Fruit fly (Drosophila melanogaster) whole organism, embryonic: ENCODE measurements around the gene CG32318.

ENCODE experiments used
- Aef1 ChIP-seq: fragments of 200-800 bp; sonication (Bioruptor generic); IDR thresholded peaks from 3 replicates; pipeline ENCODE4 v1.3.6; 2022; ENCODE audit warnings: missing biosample characterization, missing genetic modification characterization
- Atf3 ChIP-seq: fragments of 200-800 bp; sonication (Bioruptor generic); optimal IDR thresholded peaks from 3 replicates; lab custom pipeline; 2016; ENCODE audit warnings: missing biosample characterization, missing genetic modification characterization
- Atf6 ChIP-seq: fragments of 200-800 bp; sonication (Bioruptor generic); IDR thresholded peaks from 2 replicates; pipeline ENCODE4 v1.3.6; 2022; ENCODE audit warnings: missing biosample characterization, missing genetic modification characterization
- CG10267 ChIP-seq: fragments of 200-800 bp; sonication (Bioruptor generic); optimal IDR thresholded peaks from 2 replicates; lab custom pipeline; 2018; ENCODE audit warnings: missing biosample characterization, mild to moderate bottlenecking, missing genetic modification characterization, moderate library complexity
- CG10462 ChIP-seq: fragments of 200-800 bp; sonication (Bioruptor generic); optimal IDR thresholded peaks from 2 replicates; lab custom pipeline; 2016; ENCODE audit warnings: missing biosample characterization, missing genetic modification characterization
- CG10543 ChIP-seq: fragments of 200-800 bp; sonication (Bioruptor generic); optimal IDR thresholded peaks from 3 replicates; lab custom pipeline; 2017; ENCODE audit warnings: missing biosample characterization, mild to moderate bottlenecking, missing genetic modification characterization, moderate library complexity
- CG10979 ChIP-seq: fragments of 200-800 bp; sonication (Bioruptor generic); optimal IDR thresholded peaks from 2 replicates; lab custom pipeline; 2018; ENCODE audit warnings: missing biosample characterization, mild to moderate bottlenecking, missing genetic modification characterization, moderate library complexity
- CG11696 ChIP-seq: fragments of 200-800 bp; sonication (Bioruptor generic); IDR thresholded peaks from 2 replicates; pipeline ENCODE4 v1.3.6; 2022; ENCODE audit warnings: missing biosample characterization, missing genetic modification characterization
- CG14014 ChIP-seq: fragments of 200-800 bp; sonication (Bioruptor generic); IDR thresholded peaks from 2 replicates; pipeline ENCODE4 v1.3.6; 2022; ENCODE audit warnings: missing biosample characterization, missing genetic modification characterization
- CG14667 ChIP-seq: fragments of 200-800 bp; sonication (Bioruptor generic); IDR thresholded peaks from 2 replicates; pipeline ENCODE4 v1.3.6; 2022; ENCODE audit warnings: missing biosample characterization, missing genetic modification characterization
- CG1647 ChIP-seq: fragments of 200-800 bp; sonication (Bioruptor generic); optimal IDR thresholded peaks from 3 replicates; lab custom pipeline; 2016; ENCODE audit warnings: missing biosample characterization, missing genetic modification characterization
- CG17361 ChIP-seq: fragments of 200-800 bp; sonication (Bioruptor generic); IDR thresholded peaks from 3 replicates; pipeline ENCODE4 v1.3.6; 2022; ENCODE audit warnings: missing biosample characterization, missing genetic modification characterization
- CG2116 ChIP-seq: fragments of 200-800 bp; sonication (Bioruptor generic); optimal IDR thresholded peaks from 3 replicates; lab custom pipeline; 2018; ENCODE audit warnings: missing biosample characterization, mild to moderate bottlenecking, missing genetic modification characterization
- CG2120 ChIP-seq: fragments of 200-800 bp; sonication (Bioruptor generic); optimal IDR thresholded peaks from 3 replicates; lab custom pipeline; 2016; ENCODE audit warnings: missing biosample characterization, missing genetic modification characterization
- CG2129 ChIP-seq: fragments of 200-800 bp; sonication (Bioruptor generic); IDR thresholded peaks from 2 replicates; pipeline ENCODE4 v1.3.6; 2022; ENCODE audit warnings: missing biosample characterization, missing genetic modification characterization; ENCODE audit not compliant: partially characterized antibody
- CG2889 ChIP-seq: fragments of 200-800 bp; sonication (Bioruptor generic); IDR thresholded peaks from 3 replicates; pipeline ENCODE4 v1.3.6; 2022; ENCODE audit warnings: missing biosample characterization, missing genetic modification characterization
- CG3065 ChIP-seq: fragments of 200-800 bp; sonication (Bioruptor generic); optimal IDR thresholded peaks from 2 replicates; lab custom pipeline; 2016; ENCODE audit warnings: missing biosample characterization, missing genetic modification characterization
- CG31388 ChIP-seq: fragments of 200-800 bp; sonication (Bioruptor generic); optimal IDR thresholded peaks from 2 replicates; lab custom pipeline; 2016; ENCODE audit warnings: missing biosample characterization, missing genetic modification characterization
- CG4424 ChIP-seq: fragments of 200-800 bp; sonication (Bioruptor generic); optimal IDR thresholded peaks from 3 replicates; lab custom pipeline; 2016; ENCODE audit warnings: missing biosample characterization, missing genetic modification characterization
- CG6791 ChIP-seq: fragments of 200-800 bp; sonication (Bioruptor generic); IDR thresholded peaks from 3 replicates; pipeline ENCODE4 v1.3.6; 2022; ENCODE audit warnings: missing biosample characterization, missing genetic modification characterization; ENCODE audit not compliant: partially characterized antibody
- H15 ChIP-seq: fragments of 200-800 bp; sonication (Bioruptor generic); IDR thresholded peaks from 3 replicates; pipeline ENCODE4 v1.3.6; 2022; ENCODE audit warnings: missing biosample characterization, missing genetic modification characterization
- Hand ChIP-seq: fragments of 200-800 bp; sonication (Bioruptor generic); optimal IDR thresholded peaks from 2 replicates; lab custom pipeline; 2017; ENCODE audit warnings: mild to moderate bottlenecking, missing biosample characterization, missing genetic modification reagents, missing genetic modification characterization
- Hey ChIP-seq: fragments of 200-800 bp; sonication (Bioruptor generic); optimal IDR thresholded peaks from 3 replicates; lab custom pipeline; 2018; ENCODE audit warnings: missing biosample characterization, mild to moderate bottlenecking, missing genetic modification characterization
- Hr39 ChIP-seq: fragments of >200 bp; optimal IDR thresholded peaks from 2 replicates; lab custom pipeline; 2017
- Lhr ChIP-seq: fragments of 200-800 bp; sonication (Bioruptor generic); optimal IDR thresholded peaks from 3 replicates; lab custom pipeline; 2017; ENCODE audit warnings: mild to moderate bottlenecking, missing biosample characterization, missing genetic modification reagents, missing genetic modification characterization
- MTF-1 ChIP-seq: fragments of 200-800 bp; sonication (Bioruptor generic); optimal IDR thresholded peaks from 2 replicates; lab custom pipeline; 2018; ENCODE audit warnings: missing biosample characterization, mild to moderate bottlenecking, missing genetic modification characterization, borderline replicate concordance
- Oli ChIP-seq: fragments of 200-800 bp; sonication (Bioruptor generic); optimal IDR thresholded peaks from 2 replicates; lab custom pipeline; 2018; ENCODE audit warnings: missing biosample characterization, mild to moderate bottlenecking, missing genetic modification characterization, moderate library complexity
- Spps ChIP-seq: fragments of 200-800 bp; sonication (Bioruptor generic); optimal IDR thresholded peaks from 2 replicates; lab custom pipeline; 2018; ENCODE audit warnings: missing biosample characterization, mild to moderate bottlenecking, missing genetic modification characterization
- Sry-β ChIP-seq: fragments of 200-800 bp; sonication (Bioruptor generic); optimal IDR thresholded peaks from 2 replicates; lab custom pipeline; 2018; ENCODE audit warnings: missing biosample characterization, mild to moderate bottlenecking, missing genetic modification characterization, moderate library complexity
- bcd ChIP-seq: fragments of 200-800 bp; sonication (Bioruptor generic); optimal IDR thresholded peaks from 2 replicates; lab custom pipeline; 2017; ENCODE audit warnings: missing biosample characterization, mild to moderate bottlenecking, missing genetic modification characterization
- bowl ChIP-seq: fragments of 200-800 bp; sonication (Bioruptor generic); IDR thresholded peaks from 2 replicates; pipeline ENCODE4 v1.3.6; 2022; ENCODE audit warnings: missing biosample characterization, missing genetic modification characterization
- chm ChIP-seq: fragments of 200-800 bp; sonication (Bioruptor generic); IDR thresholded peaks from 2 replicates; pipeline ENCODE4 v1.3.6; 2022; ENCODE audit warnings: missing biosample characterization, missing genetic modification characterization
- ci ChIP-seq: fragments of 200-800 bp; sonication (Bioruptor generic); IDR thresholded peaks from 3 replicates; pipeline ENCODE4 v1.3.6; 2022; ENCODE audit warnings: missing biosample characterization, missing genetic modification characterization
- exex ChIP-seq: fragments of 200-800 bp; sonication (Bioruptor generic); optimal IDR thresholded peaks from 4 replicates; lab custom pipeline; 2018; ENCODE audit warnings: missing biosample characterization, mild to moderate bottlenecking, missing genetic modification characterization, moderate library complexity
- fd3F ChIP-seq: fragments of 200-800 bp; sonication (Bioruptor generic); optimal IDR thresholded peaks from 2 replicates; lab custom pipeline; 2018; ENCODE audit warnings: missing biosample characterization, mild to moderate bottlenecking, missing genetic modification characterization, moderate library complexity
- fru ChIP-seq: fragments of >200 bp; optimal IDR thresholded peaks from 2 replicates; lab custom pipeline; 2017
- fu2 ChIP-seq: fragments of 200-800 bp; sonication (Bioruptor generic); optimal IDR thresholded peaks from 2 replicates; lab custom pipeline; 2016; ENCODE audit warnings: missing biosample characterization, missing genetic modification characterization
- gcm ChIP-seq: fragments of 200-800 bp; sonication (Bioruptor generic); optimal IDR thresholded peaks from 2 replicates; lab custom pipeline; 2019; ENCODE audit warnings: missing biosample characterization, mild to moderate bottlenecking, missing genetic modification characterization, moderate library complexity
- hb ChIP-seq: fragments of 200-800 bp; sonication (Bioruptor generic); IDR thresholded peaks from 3 replicates; pipeline ENCODE4 v1.3.6; 2022; ENCODE audit warnings: missing biosample characterization, missing genetic modification characterization; ENCODE audit not compliant: partially characterized antibody
- hbn ChIP-seq: fragments of 200-800 bp; sonication (Bioruptor generic); IDR thresholded peaks from 2 replicates; pipeline ENCODE4 v1.3.6; 2022; ENCODE audit warnings: missing biosample characterization, missing genetic modification characterization; ENCODE audit not compliant: partially characterized antibody
- inv ChIP-seq: fragments of 200-800 bp; sonication (Bioruptor generic); IDR thresholded peaks from 2 replicates; pipeline ENCODE4 v1.3.6; 2022; ENCODE audit warnings: missing biosample characterization, missing genetic modification characterization; ENCODE audit not compliant: partially characterized antibody
- lbe ChIP-seq: fragments of 200-800 bp; sonication (Bioruptor generic); optimal IDR thresholded peaks from 2 replicates; lab custom pipeline; 2016; ENCODE audit warnings: missing biosample characterization, mild to moderate bottlenecking, missing genetic modification characterization
- lov ChIP-seq, 2 experiments: fragments of 200-800 bp in 1 of 2; fragments of >200 bp in 1 of 2; sonication (Bioruptor generic) in 1 of 2; IDR thresholded peaks in 1 of 2; optimal IDR thresholded peaks in 1 of 2; 2 replicates in 1 of 2; 3 replicates in 1 of 2; pipeline versions ENCODE4 v1.3.6 to Lab custom; 2017 to 2022; ENCODE audit warnings: missing biosample characterization in 1 of 2, missing genetic modification characterization in 1 of 2
- odd ChIP-seq: fragments of 200-800 bp; sonication (Bioruptor generic); optimal IDR thresholded peaks from 2 replicates; lab custom pipeline; 2017; ENCODE audit warnings: missing biosample characterization, mild to moderate bottlenecking, missing genetic modification characterization
- phol ChIP-seq: fragments of 200-800 bp; sonication (Bioruptor generic); optimal IDR thresholded peaks from 3 replicates; lab custom pipeline; 2018; ENCODE audit warnings: missing biosample characterization, mild to moderate bottlenecking, missing genetic modification characterization, moderate library complexity
- pita ChIP-seq: fragments of 200-800 bp; sonication (Bioruptor generic); optimal IDR thresholded peaks from 2 replicates; lab custom pipeline; 2017; ENCODE audit warnings: missing biosample characterization, mild to moderate bottlenecking, missing genetic modification characterization
- sisA ChIP-seq: fragments of 200-800 bp; sonication (Bioruptor generic); IDR thresholded peaks from 2 replicates; pipeline ENCODE4 v1.3.6; 2022; ENCODE audit warnings: missing biosample characterization, missing genetic modification characterization
- sna ChIP-seq: fragments of 200-800 bp; sonication (Bioruptor generic); IDR thresholded peaks from 2 replicates; pipeline ENCODE4 v1.3.6; 2022; ENCODE audit warnings: missing biosample characterization, missing genetic modification characterization; ENCODE audit not compliant: partially characterized antibody
- tio ChIP-seq: fragments of 200-800 bp; sonication (Bioruptor generic); optimal IDR thresholded peaks from 2 replicates; lab custom pipeline; 2017; ENCODE audit warnings: missing biosample characterization, missing genetic modification characterization, inconsistent platforms
- wdn ChIP-seq: fragments of 200-800 bp; sonication (Bioruptor generic); IDR thresholded peaks from 2 replicates; pipeline ENCODE4 v1.3.6; 2022; ENCODE audit warnings: missing biosample characterization, missing genetic modification characterization

Gene CG32318

dm6 chr3L:1247627-1248295, 1.0 kb upstream of the CG32318 start, which contains the start of the genes Psf1 and Sac1 (continued):
- TF ChIP-seq Hey (tag; lab: Kevin White, UChicago) (no peak), Atf3 (peak; percentile 50), fru (lab: Kevin White, UChicago) (no peak), fd3F (GFP tag; lab: Kevin White, UChicago) (no peak), hbn (GFP tag; lab: Robert Waterston, UW) (peak; percentile 73), H15 (no peak), CG2120 (GFP tag; lab: Kevin White, UChicago) (peak; percentile 78), phol (tag; lab: Kevin White, UChicago) (peak; percentile 76), chm (no peak), odd (GFP tag; lab: Kevin White, UChicago) (no peak), CG11696 (no peak), CG14667 (GFP tag; lab: Robert Waterston, UW) (no peak), CG10979 (peak; percentile 40), bowl (GFP tag; lab: Robert Waterston, UW) (no peak), Lhr (GFP tag; lab: Kevin White, UChicago) (peak; percentile 71), Hr39 (lab: Kevin White, UChicago) (no peak), CG14014 (GFP tag; lab: Robert Waterston, UW) (no peak), CG17361 (peak; percentile 75), pita (GFP tag; lab: Kevin White, UChicago) (no peak), bcd (GFP tag; lab: Kevin White, UChicago) (peak; percentile 44), CG2116 (GFP tag; lab: Kevin White, UChicago) (peak; percentile 61), sisA (peak; percentile 58), lbe (GFP tag; lab: Kevin White, UChicago) (no peak), inv (GFP tag; lab: Robert Waterston, UW) (peak; percentile 85), exex (tag; lab: Kevin White, UChicago) (no peak), CG4424 (peak; percentile 44), CG2129 (GFP tag; lab: Robert Waterston, UW) (peak; percentile 80), CG10267 (tag; lab: Kevin White, UChicago) (peak; percentile 65), CG31388 (GFP tag; lab: Kevin White, UChicago) (no peak), Oli (tag; lab: Kevin White, UChicago) (no peak), Sry-β (peak; percentile 81), Aef1 (GFP tag; lab: Robert Waterston, UW) (0 out of 3 replicates have a peak, but pooled peaks have one; percentile 25), sna (GFP tag; lab: Robert Waterston, UW) (peak; percentile 86), CG2889 (no peak), wdn (GFP tag; lab: Robert Waterston, UW) (no peak), CG10543 (GFP tag; lab: Kevin White, UChicago) (no peak), CG10462 (no peak), Spps (tag; lab: Kevin White, UChicago) (no peak), CG6791 (GFP tag; lab: Robert Waterston, UW) (peak; percentile 76), CG3065 (GFP tag; lab: Kevin White, UChicago) (peak; percentile 41), Atf6 (GFP tag; lab: Robert Waterston, UW) (no peak), fu2 (peak; percentile 77), gcm (no peak), lov (optimal IDR thresholded peaks at IDR 0.05; lab: Kevin White, UChicago) (no peak), lov (GFP tag; IDR thresholded peaks at IDR 0.05; lab: Robert Waterston, UW) (no peak), MTF-1 (GFP tag; lab: Kevin White, UChicago) (no peak), CG1647 (GFP tag; lab: Kevin White, UChicago) (peak; percentile 47), Hand (GFP tag; lab: Kevin White, UChicago) (no peak), hb (GFP tag; lab: Robert Waterston, UW) (peak; percentile 74), tio (GFP tag; lab: Kevin White, UChicago) (no peak), ci (GFP tag; lab: Robert Waterston, UW) (0 out of 3 replicates have a peak, but pooled peaks have one; percentile 27)
